Fruit fly (Drosophila melanogaster) whole organism, embryonic: ENCODE measurements around the gene CG45676.

Experiments
- Ada2b ChIP-seq: fragments of 200-800 bp; sonication (Bioruptor generic); IDR thresholded peaks from 2 replicates; pipeline ENCODE4 v1.3.6; 2022; ENCODE audit warnings: missing biosample characterization, missing genetic modification characterization
- B-H1 ChIP-seq: fragments of 200-800 bp; sonication (Bioruptor generic); IDR thresholded peaks from 3 replicates; pipeline ENCODE4 v1.3.6; 2022; ENCODE audit warnings: missing biosample characterization, missing genetic modification characterization
- CG10462 ChIP-seq: fragments of 200-800 bp; sonication (Bioruptor generic); optimal IDR thresholded peaks from 2 replicates; lab custom pipeline; 2016; ENCODE audit warnings: missing biosample characterization, missing genetic modification characterization
- CG11398 ChIP-seq: fragments of 200-800 bp; sonication (Bioruptor generic); optimal IDR thresholded peaks from 2 replicates; lab custom pipeline; 2016; ENCODE audit warnings: missing biosample characterization, missing genetic modification characterization
- CG12769 ChIP-seq: fragments of 200-800 bp; sonication (Bioruptor generic); optimal IDR thresholded peaks from 2 replicates; lab custom pipeline; 2019; ENCODE audit warnings: missing biosample characterization, mild to moderate bottlenecking, missing genetic modification characterization, moderate library complexity
- CG13123 ChIP-seq: fragments of 200-800 bp; sonication (Bioruptor generic); optimal IDR thresholded peaks from 2 replicates; lab custom pipeline; 2016; ENCODE audit warnings: missing biosample characterization, missing genetic modification characterization
- CG14965 ChIP-seq: fragments of 200-800 bp; sonication (Bioruptor generic); optimal IDR thresholded peaks from 2 replicates; lab custom pipeline; 2016; ENCODE audit warnings: missing biosample characterization, missing genetic modification characterization, borderline replicate concordance
- CG1529 ChIP-seq: fragments of 200-800 bp; sonication (Bioruptor generic); optimal IDR thresholded peaks from 3 replicates; lab custom pipeline; 2018; ENCODE audit warnings: missing biosample characterization, missing genetic modification characterization
- CG16813 ChIP-seq: fragments of 200-800 bp; sonication (Bioruptor generic); IDR thresholded peaks from 3 replicates; pipeline ENCODE4 v1.3.6; 2022; ENCODE audit warnings: missing biosample characterization, missing genetic modification characterization; ENCODE audit not compliant: partially characterized antibody
- CG17361 ChIP-seq: fragments of 200-800 bp; sonication (Bioruptor generic); IDR thresholded peaks from 3 replicates; pipeline ENCODE4 v1.3.6; 2022; ENCODE audit warnings: missing biosample characterization, missing genetic modification characterization
- CG17385 ChIP-seq: fragments of 200-800 bp; sonication (Bioruptor generic); optimal IDR thresholded peaks from 3 replicates; lab custom pipeline; 2018; ENCODE audit warnings: missing biosample characterization, mild to moderate bottlenecking, missing genetic modification characterization
- CG17568 ChIP-seq: fragments of 200-800 bp; sonication (Bioruptor generic); optimal IDR thresholded peaks from 2 replicates; lab custom pipeline; 2018; ENCODE audit warnings: missing biosample characterization, mild to moderate bottlenecking, missing genetic modification characterization, moderate library complexity
- CG17829 ChIP-seq: fragments of 200-800 bp; optimal IDR thresholded peaks from 2 replicates; lab custom pipeline; 2019; ENCODE audit warnings: missing biosample characterization, mild to moderate bottlenecking, missing genetic modification characterization, moderate library complexity
- CG18011 ChIP-seq: fragments of 200-800 bp; sonication (Bioruptor generic); optimal IDR thresholded peaks from 2 replicates; lab custom pipeline; 2017; ENCODE audit warnings: missing biosample characterization, missing genetic modification characterization, mild to moderate bottlenecking, moderate library complexity, missing genotype
- CG2199 ChIP-seq: fragments of 200-800 bp; sonication (Bioruptor generic); IDR thresholded peaks from 3 replicates; pipeline ENCODE4 v1.3.6; 2022; ENCODE audit warnings: missing biosample characterization, missing genetic modification characterization
- CG30431 ChIP-seq: fragments of 200-800 bp; sonication (Bioruptor generic); optimal IDR thresholded peaks from 2 replicates; lab custom pipeline; 2017; ENCODE audit warnings: missing biosample characterization, missing genetic modification characterization
- CG31441 ChIP-seq: fragments of 200-800 bp; sonication (Bioruptor generic); IDR thresholded peaks from 2 replicates; pipeline ENCODE4 v1.3.6; 2022; ENCODE audit warnings: missing biosample characterization, missing genetic modification characterization
- CG3847 ChIP-seq: fragments of 200-800 bp; sonication (Bioruptor generic); IDR thresholded peaks from 2 replicates; pipeline ENCODE4 v1.3.6; 2022; ENCODE audit warnings: missing biosample characterization, missing genetic modification characterization
- CG4328 ChIP-seq: fragments of 200-800 bp; sonication (Bioruptor generic); optimal IDR thresholded peaks from 3 replicates; lab custom pipeline; 2017; ENCODE audit warnings: missing biosample characterization, missing genetic modification reagents, missing genetic modification characterization
- CG5953 ChIP-seq: fragments of 200-800 bp; sonication (Bioruptor generic); IDR thresholded peaks from 2 replicates; pipeline ENCODE4 v1.3.6; 2022; ENCODE audit warnings: missing biosample characterization, missing genetic modification characterization
- CG6854 ChIP-seq: fragments of 200-800 bp; sonication (Bioruptor generic); optimal IDR thresholded peaks from 3 replicates; lab custom pipeline; 2017; ENCODE audit warnings: missing biosample characterization, mild to moderate bottlenecking, missing genetic modification characterization
- CG7786 ChIP-seq: fragments of 200-800 bp; sonication (Bioruptor generic); optimal IDR thresholded peaks from 2 replicates; lab custom pipeline; 2016; ENCODE audit warnings: missing biosample characterization, missing genetic modification characterization
- CG9817 ChIP-seq: fragments of 200-800 bp; sonication (Bioruptor generic); optimal IDR thresholded peaks from 2 replicates; lab custom pipeline; 2018; ENCODE audit warnings: missing biosample characterization, mild to moderate bottlenecking, missing genetic modification characterization, moderate library complexity
- CoRest ChIP-seq: fragments of 200-800 bp; sonication (Bioruptor generic); optimal IDR thresholded peaks from 3 replicates; lab custom pipeline; 2018; ENCODE audit warnings: missing biosample characterization, mild to moderate bottlenecking, missing genetic modification characterization, moderate library complexity
- D19B ChIP-seq: fragments of 200-800 bp; sonication (Bioruptor generic); optimal IDR thresholded peaks from 2 replicates; lab custom pipeline; 2017; ENCODE audit warnings: missing biosample characterization, mild to moderate bottlenecking, missing genetic modification characterization
- Dip3 ChIP-seq: fragments of 200-800 bp; sonication (Bioruptor generic); optimal IDR thresholded peaks from 3 replicates; lab custom pipeline; 2016; ENCODE audit warnings: missing biosample characterization, missing genetic modification characterization
- E2f2 ChIP-seq: fragments of 200-800 bp; sonication (Bioruptor generic); IDR thresholded peaks from 2 replicates; pipeline ENCODE4 v1.3.6; 2022; ENCODE audit warnings: missing biosample characterization, missing genetic modification characterization
- Fer1 ChIP-seq: fragments of 200-800 bp; sonication (Bioruptor generic); optimal IDR thresholded peaks from 2 replicates; lab custom pipeline; 2017; ENCODE audit warnings: missing biosample characterization, mild to moderate bottlenecking, missing genetic modification characterization
- GATAe ChIP-seq: fragments of 200-800 bp; sonication (Bioruptor generic); conservative IDR thresholded peaks from 2 replicates; pipeline ENCODE4 v1.3.6; 2022; ENCODE audit warnings: missing biosample characterization, missing genetic modification characterization
- HLHmδ ChIP-seq: fragments of 200-800 bp; sonication (Bioruptor generic); optimal IDR thresholded peaks from 2 replicates; lab custom pipeline; 2018; ENCODE audit warnings: missing biosample characterization, mild to moderate bottlenecking, missing genetic modification characterization, moderate library complexity
- Hmr ChIP-seq: fragments of 200-800 bp; sonication (Bioruptor generic); optimal IDR thresholded peaks from 3 replicates; lab custom pipeline; 2017; ENCODE audit warnings: mild to moderate bottlenecking, missing biosample characterization, missing genetic modification reagents, missing genetic modification characterization
- Nf-YA ChIP-seq: fragments of 200-800 bp; sonication (Bioruptor generic); IDR thresholded peaks from 2 replicates; pipeline ENCODE4 v1.3.6; 2022; ENCODE audit warnings: missing biosample characterization, missing genetic modification characterization
- Oli ChIP-seq: fragments of 200-800 bp; sonication (Bioruptor generic); optimal IDR thresholded peaks from 2 replicates; lab custom pipeline; 2018; ENCODE audit warnings: missing biosample characterization, mild to moderate bottlenecking, missing genetic modification characterization, moderate library complexity
- Opbp ChIP-seq: fragments of 200-800 bp; sonication (Bioruptor generic); IDR thresholded peaks from 3 replicates; pipeline ENCODE4 v1.3.6; 2022; ENCODE audit warnings: missing biosample characterization, missing genetic modification characterization; ENCODE audit not compliant: partially characterized antibody
- ash1 ChIP-seq: fragments of 200-800 bp; sonication (Bioruptor generic); optimal IDR thresholded peaks from 2 replicates; lab custom pipeline; 2018; ENCODE audit warnings: missing biosample characterization, mild to moderate bottlenecking, missing genetic modification characterization
- br ChIP-seq: fragments of >200 bp; optimal IDR thresholded peaks from 2 replicates; lab custom pipeline; 2017
- dan ChIP-seq: fragments of 200-800 bp; sonication (Bioruptor generic); IDR thresholded peaks from 2 replicates; pipeline ENCODE4 v1.3.6; 2022; ENCODE audit warnings: missing biosample characterization, missing genetic modification characterization
- dati ChIP-seq: fragments of 200-800 bp; sonication (Bioruptor generic); IDR thresholded peaks from 2 replicates; pipeline ENCODE4 v1.3.6; 2022; ENCODE audit warnings: missing biosample characterization, missing genetic modification characterization
- ewg ChIP-seq: fragments of 200-800 bp; sonication (Bioruptor generic); optimal IDR thresholded peaks from 3 replicates; lab custom pipeline; 2017; ENCODE audit warnings: mild to moderate bottlenecking, missing biosample characterization, missing genetic modification reagents, missing genetic modification characterization
- gem ChIP-seq: fragments of 200-800 bp; sonication (Bioruptor generic); optimal IDR thresholded peaks from 2 replicates; lab custom pipeline; 2019; ENCODE audit warnings: missing biosample characterization, mild to moderate bottlenecking, missing genetic modification characterization, moderate library complexity
- gsb-n ChIP-seq: fragments of 200-800 bp; sonication (Bioruptor generic); optimal IDR thresholded peaks from 3 replicates; lab custom pipeline; 2018; ENCODE audit warnings: missing biosample characterization, mild to moderate bottlenecking, missing genetic modification characterization
- gt ChIP-seq: fragments of 200-800 bp; sonication (Bioruptor generic); IDR thresholded peaks from 2 replicates; pipeline ENCODE4 v1.3.6; 2022; ENCODE audit warnings: missing biosample characterization, missing genetic modification characterization
- insv ChIP-seq, 2 experiments: fragments of 200-800 bp; sonication (Bioruptor generic); optimal IDR thresholded peaks; 3 replicates each; lab custom pipeline; 2016 to 2018; ENCODE audit warnings: missing biosample characterization in 2 of 2, missing genetic modification characterization in 2 of 2
- pros ChIP-seq: fragments of 200-800 bp; sonication (Bioruptor generic); optimal IDR thresholded peaks from 3 replicates; lab custom pipeline; 2019; ENCODE audit warnings: missing biosample characterization, mild to moderate bottlenecking, missing genetic modification characterization, moderate library complexity
- ro ChIP-seq: fragments of 200-800 bp; sonication (Bioruptor generic); IDR thresholded peaks from 2 replicates; pipeline ENCODE4 v1.3.6; 2022; ENCODE audit warnings: missing biosample characterization, missing genetic modification characterization
- scrt ChIP-seq: fragments of 200-800 bp; sonication (Bioruptor generic); optimal IDR thresholded peaks from 2 replicates; lab custom pipeline; 2018; ENCODE audit warnings: missing biosample characterization, mild to moderate bottlenecking, missing genetic modification characterization, moderate library complexity
- sqz ChIP-seq: fragments of 200-800 bp; sonication (Bioruptor generic); optimal IDR thresholded peaks from 3 replicates; lab custom pipeline; 2018; ENCODE audit warnings: missing biosample characterization, mild to moderate bottlenecking, missing genetic modification characterization
- trh ChIP-seq: fragments of 200-800 bp; sonication (Bioruptor generic); optimal IDR thresholded peaks from 2 replicates; lab custom pipeline; 2016; ENCODE audit warnings: missing biosample characterization, missing genetic modification characterization

CG45676 gene

dm6 chr3R:11458022-11458850 lies 39.6 kb downstream of the CG45676 start (continued):
- no peak for TF ChIP-seq sqz (GFP tag; lab: Kevin White, UChicago)
- TF ChIP-seq pros (GFP tag; lab: Kevin White, UChicago) = no peak
- no peak for TF ChIP-seq dan (GFP tag; lab: Robert Waterston, UW)
- TF ChIP-seq CG12769 = peak; percentile 92
- TF ChIP-seq br (lab: Kevin White, UChicago) = no peak
- no peak for TF ChIP-seq Opbp
- peak; percentile 74 for TF ChIP-seq Hmr (GFP tag; lab: Kevin White, UChicago)
- TF ChIP-seq CG16813 (GFP tag; lab: Robert Waterston, UW) = no peak
- TF ChIP-seq ash1 = no peak
- no peak for TF ChIP-seq trh
- 0 out of 3 replicates have a peak, but pooled peaks have one; percentile 37 for TF ChIP-seq CG2199 (GFP tag; lab: Robert Waterston, UW)
- TF ChIP-seq CG14965 (GFP tag; lab: Kevin White, UChicago) = no peak
- TF ChIP-seq Nf-YA (GFP tag; lab: Robert Waterston, UW) = peak; percentile 70; the same call in 1 of the 2 replicates
- TF ChIP-seq CG5953 (GFP tag; lab: Robert Waterston, UW) = peak; percentile 59; the same call in 1 of the 2 replicates
- peak; percentile 60 for TF ChIP-seq Oli (tag; lab: Kevin White, UChicago)
- TF ChIP-seq CG6854 = peak; percentile 38
- TF ChIP-seq gsb-n = no peak
- TF ChIP-seq Ada2b (GFP tag; lab: Robert Waterston, UW) = peak; percentile 87
- TF ChIP-seq insv (GFP tag; optimal IDR thresholded peaks at IDR 0.05; lab: Kevin White, UChicago) = no peak
- TF ChIP-seq scrt = peak; percentile 39
- peak; percentile 48; the same call in 1 of the 2 replicates for TF ChIP-seq E2f2 (GFP tag; lab: Robert Waterston, UW)
- TF ChIP-seq CG3847 (GFP tag; lab: Robert Waterston, UW) = peak; percentile 81
- TF ChIP-seq CG17361 = peak; percentile 59; the same call in 1 of the 3 replicates
- TF ChIP-seq GATAe (GFP tag; lab: Robert Waterston, UW) = peak; percentile 90
- 0 out of 2 replicates have a peak, but pooled peaks have one; percentile 32 for TF ChIP-seq gt
- peak; percentile 46 for TF ChIP-seq D19B (GFP tag; lab: Kevin White, UChicago)
- TF ChIP-seq CG31441 (GFP tag; lab: Robert Waterston, UW) = peak; percentile 52; the same call in 1 of the 2 replicates
- no peak for TF ChIP-seq CG4328 (GFP tag; lab: Kevin White, UChicago)
- peak; percentile 41 for TF ChIP-seq CG17829 (tag; lab: Kevin White, UChicago)
- TF ChIP-seq HLHmδ (GFP tag; lab: Kevin White, UChicago) = no peak
- peak; percentile 62 for TF ChIP-seq Dip3 (GFP tag; lab: Kevin White, UChicago)
- TF ChIP-seq CG17568 (GFP tag; lab: Kevin White, UChicago) = no peak
- no peak for TF ChIP-seq CG11398 (GFP tag; lab: Kevin White, UChicago)
- 0 out of 2 replicates have a peak, but pooled peaks have one; percentile 10 for TF ChIP-seq dati (GFP tag; lab: Robert Waterston, UW)
- peak; percentile 59 for TF ChIP-seq CG9817
- TF ChIP-seq CG30431 (GFP tag; lab: Kevin White, UChicago) = peak; percentile 55
- peak; percentile 37 for TF ChIP-seq CG18011 (GFP tag; lab: Kevin White, UChicago)
- no peak for TF ChIP-seq CG1529
- peak; percentile 53 for TF ChIP-seq Fer1 (GFP tag; lab: Kevin White, UChicago)
- TF ChIP-seq ro = 0 out of 2 replicates have a peak, but pooled peaks have one; percentile 49
- TF ChIP-seq CG13123 = no peak
- TF ChIP-seq CG17385 = peak; percentile 60
- TF ChIP-seq ewg (GFP tag; lab: Kevin White, UChicago) = peak; percentile 26
- peak; percentile 59; the same call in 2 of the 3 replicates for TF ChIP-seq B-H1
- TF ChIP-seq CG10462 (GFP tag; lab: Kevin White, UChicago) = no peak
- TF ChIP-seq gem (tag; lab: Kevin White, UChicago) = peak; percentile 71
- TF ChIP-seq CG7786 (GFP tag; lab: Kevin White, UChicago) = peak; percentile 67
- TF ChIP-seq CoRest = peak; percentile 73
